Worm (Caenorhabditis elegans): ENCODE measurements around the gene fat-3.

Gene fat-3

ce11 chrIV:9799664-9800063, 3.2 kb upstream of the fat-3 start:
- TF ChIP-seq nhr-237 (tag; optimal IDR thresholded peaks at IDR 0.05), result no peak
- peak; percentile 72 for TF ChIP-seq elt-2 (tag; optimal IDR thresholded peaks at IDR 0.05)
- TF ChIP-seq pha-4 (tag; optimal IDR thresholded peaks at IDR 0.05), result peak; percentile 61
- TF ChIP-seq pqm-1 (tag; optimal IDR thresholded peaks at IDR 0.05), result peak; percentile 32

DNA sequence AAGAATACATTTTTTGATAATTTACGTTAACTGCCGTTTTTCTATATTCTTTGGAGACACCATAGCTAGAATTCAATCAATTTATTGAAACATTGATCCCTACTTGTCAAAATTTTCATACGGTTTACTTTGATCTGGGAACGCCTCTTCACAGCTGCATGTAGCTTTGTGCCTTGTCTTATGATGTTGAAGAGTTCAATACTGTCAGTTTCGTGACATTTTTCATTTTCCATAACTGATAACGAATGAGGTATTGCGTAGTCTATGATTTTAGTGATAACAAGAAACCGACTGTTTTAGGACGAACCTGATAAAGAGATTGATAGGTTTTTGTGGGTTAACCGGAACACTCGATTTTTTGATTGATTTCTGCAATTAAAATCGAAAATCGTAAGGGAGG, 1.4 kb upstream of the fat-3 start:
- TF ChIP-seq fkh-2 (tag; optimal IDR thresholded peaks at IDR 0.05) (no peak), ceh-82 (tag; optimal IDR thresholded peaks at IDR 0.05) (no peak), mml-1 (tag; optimal IDR thresholded peaks at IDR 0.05) (no peak), nhr-11 (tag; optimal IDR thresholded peaks at IDR 0.05) (no peak), fos-1 (tag; optimal IDR thresholded peaks at IDR 0.05) (no peak), ama-1 (optimal IDR thresholded peaks at IDR 0.05) (peak; percentile 56), pha-4 (tag; optimal IDR thresholded peaks at IDR 0.05) (peak; percentile 66), ceh-16 (tag; optimal IDR thresholded peaks at IDR 0.05) (no peak), hmg-11 (tag; optimal IDR thresholded peaks at IDR 0.05) (no peak), lin-39 (tag; optimal IDR thresholded peaks at IDR 0.05) (no peak), nhr-237 (tag; optimal IDR thresholded peaks at IDR 0.05) (no peak), nfya-1 (tag; optimal IDR thresholded peaks at IDR 0.05; ENCODE audit: insufficient read depth) (no peak), elt-3 (tag; optimal IDR thresholded peaks at IDR 0.05) (no peak), aly-2 (tag; optimal IDR thresholded peaks at IDR 0.05) (no peak), ztf-11 (tag; optimal IDR thresholded peaks at IDR 0.05) (no peak), ceh-28 (tag; optimal IDR thresholded peaks at IDR 0.05) (no peak), tbx-2 (tag; optimal IDR thresholded peaks at IDR 0.05) (no peak), R02D3.7 (tag; optimal IDR thresholded peaks at IDR 0.05) (no peak), nhr-67 (tag; optimal IDR thresholded peaks at IDR 0.05) (no peak), daf-12 (tag; optimal IDR thresholded peaks at IDR 0.05) (no peak), pqm-1 (tag; optimal IDR thresholded peaks at IDR 0.05) (peak; percentile 99), skn-1 (tag; optimal IDR thresholded peaks at IDR 0.05) (no peak), unc-62 (GFP tag; optimal IDR thresholded peaks at IDR 0.05) (no peak), snpc-4 (tag; optimal IDR thresholded peaks at IDR 0.05) (no peak), unc-39 (tag; optimal IDR thresholded peaks at IDR 0.05) (no peak), ztf-4 (tag; optimal IDR thresholded peaks at IDR 0.05) (no peak), fkh-10 (GFP tag; optimal IDR thresholded peaks at IDR 0.05) (no peak), jun-1 (tag; optimal IDR thresholded peaks at IDR 0.05) (peak; percentile 82), sea-2 (GFP tag; optimal IDR thresholded peaks at IDR 0.05) (no peak), nhr-43 (tag; optimal IDR thresholded peaks at IDR 0.05; ENCODE audit: poor library complexity, severe bottlenecking) (no peak), elt-1 (tag; optimal IDR thresholded peaks at IDR 0.05) (no peak), lin-15B (tag; optimal IDR thresholded peaks at IDR 0.05) (no peak), ZK546.5 (tag; optimal IDR thresholded peaks at IDR 0.05) (no peak), nhr-76 (tag; optimal IDR thresholded peaks at IDR 0.05) (no peak), zag-1 (tag; optimal IDR thresholded peaks at IDR 0.05) (no peak), elt-2 (tag; optimal IDR thresholded peaks at IDR 0.05) (peak; percentile 98)

DNA sequence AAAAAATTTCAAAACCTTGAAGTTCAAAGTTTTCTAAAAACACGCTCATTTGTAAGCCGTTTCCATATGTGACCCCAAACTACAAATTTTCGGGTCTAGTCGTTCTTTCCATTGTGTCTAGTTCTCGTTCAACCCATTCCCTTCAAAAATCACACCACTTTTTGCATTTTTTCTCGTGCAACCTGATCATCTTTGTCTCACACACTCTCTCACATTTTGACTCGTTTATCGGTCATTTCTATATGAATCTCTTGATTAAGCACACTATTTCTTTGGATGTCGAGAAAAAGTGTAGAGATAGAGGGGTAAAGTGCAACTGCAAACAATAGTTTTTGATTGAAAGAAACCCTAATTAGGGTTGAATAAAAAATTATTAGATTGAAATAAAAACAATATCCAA, 721 bp downstream of the fat-3 start:
- TF ChIP-seq ama-1 (optimal IDR thresholded peaks at IDR 0.05), result peak; percentile 79
- TF ChIP-seq zag-1 (tag; optimal IDR thresholded peaks at IDR 0.05), result no peak
- TF ChIP-seq ceh-82 (tag; optimal IDR thresholded peaks at IDR 0.05), result no peak
- TF ChIP-seq ztf-4 (tag; optimal IDR thresholded peaks at IDR 0.05), result no peak
- peak; percentile 64 for TF ChIP-seq nhr-43 (tag; optimal IDR thresholded peaks at IDR 0.05; ENCODE audit: poor library complexity, severe bottlenecking)
- peak; percentile 35 for TF ChIP-seq lsy-12 (tag; optimal IDR thresholded peaks at IDR 0.05)
- TF ChIP-seq nfya-1 (tag; optimal IDR thresholded peaks at IDR 0.05; ENCODE audit: insufficient read depth), result peak; percentile 38
- TF ChIP-seq lin-15B (tag; optimal IDR thresholded peaks at IDR 0.05), result peak; percentile 29
- TF ChIP-seq eor-1 (tag; optimal IDR thresholded peaks at IDR 0.05), result no peak
- TF ChIP-seq egl-27 (tag; optimal IDR thresholded peaks at IDR 0.05), result peak; percentile 23
- peak; percentile 90 for TF ChIP-seq nhr-23 (tag; optimal IDR thresholded peaks at IDR 0.05)
- TF ChIP-seq nhr-11 (tag; optimal IDR thresholded peaks at IDR 0.05), result no peak
- peak; percentile 58 for TF ChIP-seq pqm-1 (tag; optimal IDR thresholded peaks at IDR 0.05)
- no peak for TF ChIP-seq aly-2 (tag; optimal IDR thresholded peaks at IDR 0.05)
- TF ChIP-seq jun-1 (tag; optimal IDR thresholded peaks at IDR 0.05), result peak; percentile 55
- no peak for TF ChIP-seq tbx-2 (tag; optimal IDR thresholded peaks at IDR 0.05)
- peak; percentile 82 for TF ChIP-seq elt-2 (tag; optimal IDR thresholded peaks at IDR 0.05)
- TF ChIP-seq egl-5 (tag; optimal IDR thresholded peaks at IDR 0.05), result no peak
- TF ChIP-seq nhr-67 (tag; optimal IDR thresholded peaks at IDR 0.05), result no peak
- no peak for TF ChIP-seq nhr-28 (tag; optimal IDR thresholded peaks at IDR 0.05)
- TF ChIP-seq nhr-77 (tag; optimal IDR thresholded peaks at IDR 0.05), result no peak
- peak; percentile 76 for TF ChIP-seq pha-4 (tag; optimal IDR thresholded peaks at IDR 0.05)
- TF ChIP-seq snpc-4 (tag; optimal IDR thresholded peaks at IDR 0.05), result peak; percentile 52
- TF ChIP-seq mdl-1 (tag; optimal IDR thresholded peaks at IDR 0.05), result no peak
- TF ChIP-seq fos-1 (tag; optimal IDR thresholded peaks at IDR 0.05), result no peak
- TF ChIP-seq ceh-28 (tag; optimal IDR thresholded peaks at IDR 0.05), result peak; percentile 57
- TF ChIP-seq elt-3 (tag; optimal IDR thresholded peaks at IDR 0.05), result no peak
- TF ChIP-seq nhr-25 (tag; optimal IDR thresholded peaks at IDR 0.05), result peak; percentile 74
- no peak for TF ChIP-seq mml-1 (tag; optimal IDR thresholded peaks at IDR 0.05)
